Fruit fly (Drosophila melanogaster): ENCODE measurements around the gene CG11756.

Gene CG11756

DNA sequence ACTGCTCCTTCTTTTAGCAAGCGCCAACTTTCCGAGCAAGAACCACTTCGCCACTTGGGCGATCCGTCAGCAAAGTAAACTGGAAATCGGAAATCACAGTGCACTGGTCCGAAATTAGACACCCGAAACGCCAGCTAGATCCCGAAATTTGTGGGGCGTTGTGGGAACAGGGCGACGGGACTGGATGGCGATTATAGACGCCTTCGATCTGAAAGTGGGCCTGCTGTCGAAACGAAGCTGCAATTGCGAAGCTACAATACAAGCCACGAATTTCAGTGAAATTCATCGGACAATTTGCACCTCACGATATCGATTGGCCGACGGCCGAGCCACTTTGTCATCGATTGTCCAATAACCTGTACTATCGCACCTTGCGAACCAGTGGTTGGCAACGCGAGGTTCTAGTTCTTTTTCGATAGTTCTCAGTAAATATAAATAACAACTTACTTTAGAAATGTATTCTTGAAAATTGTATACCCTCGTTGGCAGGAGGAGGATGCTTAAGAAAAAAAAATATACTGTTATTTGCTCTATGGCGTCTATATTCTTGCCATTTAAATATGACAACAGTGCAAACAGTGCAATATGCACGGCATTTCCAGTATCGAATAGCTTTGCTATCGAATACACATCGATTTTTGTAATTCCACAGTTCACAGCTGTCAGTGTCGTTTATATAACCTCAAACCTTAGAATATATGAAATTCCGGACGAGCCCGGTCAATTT lies 20.0 kb downstream of the CG11756 start, which contains the start of the genes hop and Tim8 (continued):
- TF ChIP-seq gcm2 (GFP tag; optimal IDR thresholded peaks at IDR 0.05): no peak
- peak; percentile 2 for TF ChIP-seq pho (GFP tag; optimal IDR thresholded peaks at IDR 0.05)
- TF ChIP-seq sima (GFP tag; optimal IDR thresholded peaks at IDR 0.05): no peak
- TF ChIP-seq Drgx (GFP tag; IDR thresholded peaks at IDR 0.05): no peak
- TF ChIP-seq CG10462 (GFP tag; optimal IDR thresholded peaks at IDR 0.05): no peak
- TF ChIP-seq Hmx (GFP tag; optimal IDR thresholded peaks at IDR 0.05): no peak
- no peak for TF ChIP-seq CG8089 (GFP tag; optimal IDR thresholded peaks at IDR 0.05)
- no peak for TF ChIP-seq CG7357 (GFP tag; IDR thresholded peaks at IDR 0.05)
- TF ChIP-seq tna (GFP tag; IDR thresholded peaks at IDR 0.05; ENCODE audit: partially characterized antibody): peak; percentile 87
- no peak for TF ChIP-seq CG7556 (GFP tag; optimal IDR thresholded peaks at IDR 0.05)
- no peak for TF ChIP-seq CHES-1-like (GFP tag; optimal IDR thresholded peaks at IDR 0.05)
- TF ChIP-seq CG1792 (GFP tag; optimal IDR thresholded peaks at IDR 0.05): no peak
- TF ChIP-seq CG13287 (GFP tag; IDR thresholded peaks at IDR 0.05; ENCODE audit: partially characterized antibody): peak; percentile 86
- peak; percentile 99 for TF ChIP-seq CG15514 (GFP tag; optimal IDR thresholded peaks at IDR 0.05)
- TF ChIP-seq Oli (tag; optimal IDR thresholded peaks at IDR 0.05): no peak
- peak; percentile 88 for TF ChIP-seq Opbp (GFP tag; IDR thresholded peaks at IDR 0.05; ENCODE audit: partially characterized antibody)
- peak; percentile 35 for TF ChIP-seq sug (tag; optimal IDR thresholded peaks at IDR 0.05)
- no peak for TF ChIP-seq Hr39 (optimal IDR thresholded peaks at IDR 0.05)
- TF ChIP-seq pum (GFP tag; optimal IDR thresholded peaks at IDR 0.05): no peak
- no peak for TF ChIP-seq Sry-β (GFP tag; optimal IDR thresholded peaks at IDR 0.05)
- peak; percentile 32 for TF ChIP-seq YL-1 (GFP tag; optimal IDR thresholded peaks at IDR 0.05)
- TF ChIP-seq C15 (GFP tag; IDR thresholded peaks at IDR 0.05): no peak
- no peak for TF ChIP-seq Dbx (GFP tag; IDR thresholded peaks at IDR 0.05)
- no peak for TF ChIP-seq CG1603 (tag; optimal IDR thresholded peaks at IDR 0.05)
- no peak for TF ChIP-seq fd3F (GFP tag; optimal IDR thresholded peaks at IDR 0.05)
- no peak for TF ChIP-seq sob (GFP tag; IDR thresholded peaks at IDR 0.05)
- TF ChIP-seq az2 (GFP tag; optimal IDR thresholded peaks at IDR 0.05): no peak
- TF ChIP-seq sd (tag; optimal IDR thresholded peaks at IDR 0.05): peak; percentile 82
- TF ChIP-seq CG6272 (GFP tag; IDR thresholded peaks at IDR 0.05): no peak
- TF ChIP-seq CG10565 (GFP tag; optimal IDR thresholded peaks at IDR 0.05): no peak
- no peak for TF ChIP-seq CG17385 (GFP tag; optimal IDR thresholded peaks at IDR 0.05)
- TF ChIP-seq bowl (GFP tag; IDR thresholded peaks at IDR 0.05): no peak
- no peak for TF ChIP-seq Dek (tag; optimal IDR thresholded peaks at IDR 0.05)
- no peak for TF ChIP-seq D19A (tag; optimal IDR thresholded peaks at IDR 0.05)
- no peak for TF ChIP-seq H15 (GFP tag; IDR thresholded peaks at IDR 0.05)
- TF ChIP-seq gro (GFP tag; optimal IDR thresholded peaks at IDR 0.05): no peak
- peak; percentile 79 for TF ChIP-seq Sin3A (optimal IDR thresholded peaks at IDR 0.05)
- TF ChIP-seq vvl (GFP tag; IDR thresholded peaks at IDR 0.05): no peak
- TF ChIP-seq crp (GFP tag; optimal IDR thresholded peaks at IDR 0.05): peak in 1 of 2 experiments; percentile 74
- no peak for TF ChIP-seq CG7271 (tag; optimal IDR thresholded peaks at IDR 0.05)
- TF ChIP-seq nerfin-1 (tag; optimal IDR thresholded peaks at IDR 0.05): no peak
- no peak for TF ChIP-seq CG6654 (GFP tag; optimal IDR thresholded peaks at IDR 0.05)
- TF ChIP-seq Spps (tag; optimal IDR thresholded peaks at IDR 0.05): no peak
- TF ChIP-seq CG11695 (GFP tag; IDR thresholded peaks at IDR 0.05): no peak
- TF ChIP-seq CG14014 (GFP tag; IDR thresholded peaks at IDR 0.05): no peak
- no peak for TF ChIP-seq CG13894 (tag; optimal IDR thresholded peaks at IDR 0.05)
- no peak for TF ChIP-seq mirr (GFP tag; optimal IDR thresholded peaks at IDR 0.05)
- TF ChIP-seq CG8388 (GFP tag; optimal IDR thresholded peaks at IDR 0.05): no peak
- no peak for TF ChIP-seq br (optimal IDR thresholded peaks at IDR 0.05)
- no peak for TF ChIP-seq fd102C (GFP tag; optimal IDR thresholded peaks at IDR 0.05)
- TF ChIP-seq CG10431 (GFP tag; optimal IDR thresholded peaks at IDR 0.05): no peak
